Worm (Caenorhabditis elegans) whole organism, early embryonic: Measurements from ENCODE around the gene C17E7.4.

Experiments
- hnd-1 ChIP-seq: sonication (generic microtip); optimal IDR thresholded peaks from 2 replicates; lab custom pipeline; 2016; ENCODE audit warnings: missing genetic modification characterization, missing compliant biosample characterization
- tbx-37 ChIP-seq: fragments of 200-800 bp; sonication (Bioruptor generic); conservative IDR thresholded peaks from 2 replicates; pipeline ENCODE4 v1.3.6; 2022; ENCODE audit warnings: missing genetic modification reagents, missing genetic modification characterization, missing compliant biosample characterization

ce11 chrV:3889113-3889512, 3.5 kb upstream of the C17E7.4 start, which contains the start of gene C17E7.13:
- no peak for TF ChIP-seq tbx-37 (GFP tag; lab: Robert Waterston, UW)
- no peak for TF ChIP-seq hnd-1 (tag; lab: Kevin White, UChicago)
